Worm (Caenorhabditis elegans): ENCODE data around the gene R07E5.17.

R07E5.17 gene

DNA sequence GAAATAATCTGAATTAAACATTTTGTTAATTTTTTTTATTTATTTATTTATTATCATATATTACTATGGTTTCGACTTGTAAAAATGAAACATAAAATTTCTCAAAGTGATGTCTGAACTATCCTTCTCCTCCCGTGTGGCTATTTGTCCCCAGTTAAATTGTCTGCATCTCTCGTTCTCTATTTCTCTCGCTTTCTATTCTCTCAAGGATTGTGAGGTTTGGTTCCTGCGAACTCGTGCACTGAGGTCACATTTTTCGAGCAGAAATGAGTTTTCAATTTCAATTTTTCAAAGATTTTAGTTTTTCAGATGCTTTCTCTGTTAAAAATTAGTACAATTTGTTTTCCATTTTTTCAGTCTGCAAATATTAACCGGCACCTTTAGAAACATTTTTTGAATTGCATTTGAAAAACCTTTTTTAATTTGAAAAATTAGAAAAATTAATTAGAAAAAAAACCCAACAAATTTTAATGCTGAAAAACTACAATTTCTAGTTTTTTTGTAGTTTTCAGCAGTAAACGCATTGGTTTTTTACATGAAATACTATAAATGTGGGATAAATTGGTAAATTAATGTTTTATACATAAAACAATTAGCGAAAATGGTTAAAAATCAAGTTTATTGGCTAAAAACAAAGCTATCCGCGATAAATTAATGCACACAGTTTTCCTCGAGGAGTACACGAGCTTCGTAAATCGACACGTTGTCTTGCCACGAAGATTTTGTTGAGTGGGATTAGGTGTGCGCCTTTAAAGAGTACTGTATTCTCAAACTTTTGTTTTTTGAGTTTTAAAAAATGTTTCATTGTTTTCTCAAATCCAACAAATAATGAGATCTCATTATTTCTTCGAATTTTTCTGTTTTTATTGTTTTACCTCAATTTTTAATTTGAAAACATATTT, 8.1 kb upstream of the R07E5.17 start (continued):
- TF ChIP-seq ceh-82 (tag; optimal IDR thresholded peaks at IDR 0.05): peak; percentile 2 to 35 (median 28)
- no peak for TF ChIP-seq sup-37 (GFP tag; optimal IDR thresholded peaks at IDR 0.05)
- no peak for TF ChIP-seq sox-4 (tag; optimal IDR thresholded peaks at IDR 0.05)
- no peak for TF ChIP-seq nhr-11 (tag; optimal IDR thresholded peaks at IDR 0.05)
- TF ChIP-seq nhr-237 (tag; optimal IDR thresholded peaks at IDR 0.05): no peak
- peak; percentile 88 for TF ChIP-seq lin-14 (GFP tag; optimal IDR thresholded peaks at IDR 0.05)
- peak; percentile 78 for TF ChIP-seq snu-23 (GFP tag; optimal IDR thresholded peaks at IDR 0.05)
- TF ChIP-seq unc-130 (tag; optimal IDR thresholded peaks at IDR 0.05): peak; percentile 3
- peak; percentile 80 for TF ChIP-seq nhr-85 (tag)
- TF ChIP-seq grh-1 (GFP tag; IDR thresholded peaks at IDR 0.05): no peak
- TF ChIP-seq elt-2 (tag; optimal IDR thresholded peaks at IDR 0.05): peak; percentile 20
- peak; percentile 64 for TF ChIP-seq dsc-1 (tag; optimal IDR thresholded peaks at IDR 0.05)
- TF ChIP-seq nhr-84 (tag; optimal IDR thresholded peaks at IDR 0.05): no peak
- peak; percentile 2 to 41 (median 4) for TF ChIP-seq dpl-1 (GFP tag; optimal IDR thresholded peaks at IDR 0.05)

ce11 chrIII:4408251-4408650, 4.0 kb upstream of the R07E5.17 start, which contains the start of gene gpch-1:
gpch-1 (plus strand) TSS chrIII:4408551.
- no peak for TF ChIP-seq fos-1 (tag; optimal IDR thresholded peaks at IDR 0.05)
- no peak for TF ChIP-seq aly-2 (tag; optimal IDR thresholded peaks at IDR 0.05)
- no peak for TF ChIP-seq dsc-1 (tag; optimal IDR thresholded peaks at IDR 0.05)
- TF ChIP-seq grh-1 (GFP tag; IDR thresholded peaks at IDR 0.05): no peak

DNA sequence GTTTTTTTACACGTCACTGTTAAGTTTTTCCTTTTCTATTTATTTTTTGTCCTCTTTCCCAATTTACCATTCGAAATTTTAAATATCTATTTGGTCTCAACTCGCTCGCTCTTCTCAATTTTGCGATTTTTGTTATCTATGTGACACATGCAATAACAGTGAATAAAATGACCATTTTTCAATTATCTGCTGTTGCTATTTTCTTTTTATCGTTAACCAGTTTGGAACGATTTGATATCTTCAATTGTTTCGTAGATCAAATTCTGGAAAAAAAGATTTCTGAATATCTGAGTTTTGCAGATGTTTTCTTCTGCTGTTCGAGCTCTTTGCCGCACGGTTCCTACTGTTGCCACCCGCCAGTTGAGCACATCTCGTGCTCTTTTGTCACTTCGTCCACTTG, 2.9 kb upstream of the R07E5.17 start, which contains the start of gene prdx-3:
TSS of gene prdx-3 (plus strand) at position 301 of the 400 bp plus-strand sequence.
- no peak for TF ChIP-seq elt-2 (tag; optimal IDR thresholded peaks at IDR 0.05)
- no peak for TF ChIP-seq hlh-17 (GFP tag; optimal IDR thresholded peaks at IDR 0.05; ENCODE audit: borderline replicate concordance)
- no peak for TF ChIP-seq skn-1 (tag; optimal IDR thresholded peaks at IDR 0.05)
- TF ChIP-seq lin-15B (tag; optimal IDR thresholded peaks at IDR 0.05): no peak
- no peak for TF ChIP-seq nhr-76 (tag; optimal IDR thresholded peaks at IDR 0.05)
- TF ChIP-seq xbp-1 (tag; optimal IDR thresholded peaks at IDR 0.05): no peak
- no peak for TF ChIP-seq sox-4 (tag; optimal IDR thresholded peaks at IDR 0.05)
- no peak for TF ChIP-seq F16B12.6 (tag; optimal IDR thresholded peaks at IDR 0.05)
- TF ChIP-seq mab-9 (GFP tag; IDR thresholded peaks at IDR 0.05): no peak
- no peak for TF ChIP-seq ceh-90 (tag; optimal IDR thresholded peaks at IDR 0.05)

- no peak for TF ChIP-seq ceh-82 (tag; optimal IDR thresholded peaks at IDR 0.05)
- no peak for TF ChIP-seq nhr-76 (tag; optimal IDR thresholded peaks at IDR 0.05)
- no peak for TF ChIP-seq ceh-90 (tag; optimal IDR thresholded peaks at IDR 0.05)
- TF ChIP-seq jun-1 (tag; optimal IDR thresholded peaks at IDR 0.05): no peak
- no peak for TF ChIP-seq alr-1 (tag; optimal IDR thresholded peaks at IDR 0.05; ENCODE audit: borderline replicate concordance)
- TF ChIP-seq aly-2 (tag; optimal IDR thresholded peaks at IDR 0.05): no peak
- TF ChIP-seq pag-3 (tag; optimal IDR thresholded peaks at IDR 0.05; ENCODE audit: borderline replicate concordance, insufficient read depth): no peak
- no peak for TF ChIP-seq lsy-2 (tag; optimal IDR thresholded peaks at IDR 0.05)
Measured at ce11 chrIII:4405986-4406385, 1.8 kb upstream of the R07E5.17 start, which contains the start of gene rnp-4. rnp-4 (plus strand) TSS chrIII:4406286.

DNA sequence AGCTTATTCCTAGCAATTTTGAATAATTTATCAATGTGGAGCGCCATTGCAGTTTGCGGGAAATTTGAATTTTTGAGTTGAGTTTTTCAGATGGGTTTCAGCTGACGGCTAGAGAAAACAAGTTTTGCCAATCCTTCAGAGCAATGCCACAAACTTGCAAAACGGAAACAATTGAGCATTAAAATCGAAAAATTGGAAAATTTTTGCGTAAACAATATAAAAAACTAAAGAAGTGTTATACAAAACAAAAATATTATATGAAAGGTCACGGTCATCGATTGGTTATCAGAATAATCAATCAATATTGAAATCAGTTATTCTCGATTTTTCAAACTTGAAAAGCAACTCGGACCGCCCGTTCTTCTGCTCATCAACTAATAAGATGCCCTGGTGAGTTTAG, 3.1 kb downstream of the R07E5.17 start, which contains the start of gene R07E5.15:
TSS of gene R07E5.15 (plus strand) at position 301 of the 400 bp plus-strand sequence.
- TF ChIP-seq lir-3 (tag; optimal IDR thresholded peaks at IDR 0.05; ENCODE audit: poor library complexity): no peak
- no peak for TF ChIP-seq lin-15B (tag; optimal IDR thresholded peaks at IDR 0.05)
- no peak for TF ChIP-seq unc-62 (GFP tag; optimal IDR thresholded peaks at IDR 0.05)
- no peak for TF ChIP-seq egl-27 (tag; optimal IDR thresholded peaks at IDR 0.05)
- no peak for TF ChIP-seq elt-3 (tag; optimal IDR thresholded peaks at IDR 0.05)
- no peak for TF ChIP-seq dsc-1 (tag; optimal IDR thresholded peaks at IDR 0.05)
- TF ChIP-seq rnt-1 (tag; optimal IDR thresholded peaks at IDR 0.05): no peak
- TF ChIP-seq mef-2 (tag; optimal IDR thresholded peaks at IDR 0.05): no peak
- TF ChIP-seq ama-1 (optimal IDR thresholded peaks at IDR 0.05): no peak
- TF ChIP-seq aly-2 (tag; optimal IDR thresholded peaks at IDR 0.05): no peak

All from whole organism, L1 larva.